Fruit fly (Drosophila melanogaster) whole organism, embryonic: ENCODE results near the gene ara.
A peak's percentile ranks its signal among the peaks of the same experiment; 100 is the strongest.

Experiments used
- Bdp1 ChIP-seq: fragments of 200-800 bp; sonication (Bioruptor generic); optimal IDR thresholded peaks from 3 replicates; lab custom pipeline; 2016; ENCODE audit warnings: missing biosample characterization, missing genetic modification characterization
- CG10209 ChIP-seq: fragments of 200-800 bp; sonication (Bioruptor generic); optimal IDR thresholded peaks from 3 replicates; lab custom pipeline; 2017; ENCODE audit warnings: missing biosample characterization, mild to moderate bottlenecking, missing genetic modification characterization, missing genetic modification reagents
- CG11093 ChIP-seq: fragments of 200-800 bp; sonication (Bioruptor generic); IDR thresholded peaks from 3 replicates; pipeline ENCODE4 v1.3.6; 2022; ENCODE audit warnings: missing biosample characterization, missing genetic modification characterization
- CG11723 ChIP-seq: fragments of 200-800 bp; sonication (Bioruptor generic); optimal IDR thresholded peaks from 2 replicates; lab custom pipeline; 2017; ENCODE audit warnings: missing biosample characterization, mild to moderate bottlenecking, missing genetic modification characterization
- CG12155 ChIP-seq: fragments of 200-800 bp; sonication (Bioruptor generic); optimal IDR thresholded peaks from 3 replicates; lab custom pipeline; 2016; ENCODE audit warnings: missing biosample characterization, missing genetic modification characterization
- CG13624 ChIP-seq: fragments of 200-800 bp; sonication (Bioruptor generic); optimal IDR thresholded peaks from 2 replicates; lab custom pipeline; 2016; ENCODE audit warnings: missing biosample characterization, missing genetic modification characterization
- CG13775 ChIP-seq: fragments of 200-800 bp; sonication (Bioruptor generic); optimal IDR thresholded peaks from 3 replicates; lab custom pipeline; 2017; ENCODE audit warnings: missing biosample characterization, mild to moderate bottlenecking, missing genetic modification characterization
- CG2678 ChIP-seq: fragments of 200-800 bp; sonication (Bioruptor generic); optimal IDR thresholded peaks from 3 replicates; lab custom pipeline; 2019; ENCODE audit warnings: missing biosample characterization, mild to moderate bottlenecking, missing genetic modification characterization, moderate library complexity
- CG2712 ChIP-seq: fragments of 200-800 bp; optimal IDR thresholded peaks from 3 replicates; lab custom pipeline; 2019; ENCODE audit warnings: missing biosample characterization, mild to moderate bottlenecking, missing genetic modification characterization, moderate library complexity
- CG6765 ChIP-seq: fragments of 200-800 bp; sonication (Bioruptor generic); optimal IDR thresholded peaks from 3 replicates; lab custom pipeline; 2017; ENCODE audit warnings: missing biosample characterization, mild to moderate bottlenecking, missing genetic modification characterization
- CG6791 ChIP-seq: fragments of 200-800 bp; sonication (Bioruptor generic); IDR thresholded peaks from 3 replicates; pipeline ENCODE4 v1.3.6; 2022; ENCODE audit warnings: missing biosample characterization, missing genetic modification characterization; ENCODE audit not compliant: partially characterized antibody
- CG7839 ChIP-seq: fragments of 200-800 bp; sonication (Bioruptor generic); optimal IDR thresholded peaks from 3 replicates; lab custom pipeline; 2018; ENCODE audit warnings: missing biosample characterization, mild to moderate bottlenecking, missing genetic modification characterization, moderate library complexity
- CG8089 ChIP-seq: fragments of 200-800 bp; sonication (Bioruptor generic); optimal IDR thresholded peaks from 3 replicates; lab custom pipeline; 2016; ENCODE audit warnings: missing biosample characterization, missing genetic modification characterization
- CG9797 ChIP-seq: fragments of 200-800 bp; sonication (Bioruptor generic); optimal IDR thresholded peaks from 3 replicates; lab custom pipeline; 2018; ENCODE audit warnings: missing biosample characterization, mild to moderate bottlenecking, missing genetic modification characterization
- CG9817 ChIP-seq: fragments of 200-800 bp; sonication (Bioruptor generic); optimal IDR thresholded peaks from 2 replicates; lab custom pipeline; 2018; ENCODE audit warnings: missing biosample characterization, mild to moderate bottlenecking, missing genetic modification characterization, moderate library complexity
- CG9932 ChIP-seq: fragments of 200-800 bp; sonication (Bioruptor generic); IDR thresholded peaks from 2 replicates; pipeline ENCODE4 v1.3.6; 2022; ENCODE audit warnings: missing biosample characterization, missing genetic modification characterization
- CoRest ChIP-seq: fragments of 200-800 bp; sonication (Bioruptor generic); optimal IDR thresholded peaks from 3 replicates; lab custom pipeline; 2018; ENCODE audit warnings: missing biosample characterization, mild to moderate bottlenecking, missing genetic modification characterization, moderate library complexity
- D19B ChIP-seq: fragments of 200-800 bp; sonication (Bioruptor generic); optimal IDR thresholded peaks from 2 replicates; lab custom pipeline; 2017; ENCODE audit warnings: missing biosample characterization, mild to moderate bottlenecking, missing genetic modification characterization
- Deaf1 ChIP-seq: fragments of 200-800 bp; optimal IDR thresholded peaks from 3 replicates; lab custom pipeline; 2019; ENCODE audit warnings: missing biosample characterization, mild to moderate bottlenecking, missing genetic modification characterization, moderate library complexity
- Dip3 ChIP-seq: fragments of 200-800 bp; sonication (Bioruptor generic); optimal IDR thresholded peaks from 3 replicates; lab custom pipeline; 2016; ENCODE audit warnings: missing biosample characterization, missing genetic modification characterization
- Fer3 ChIP-seq: fragments of 200-800 bp; sonication (Bioruptor generic); optimal IDR thresholded peaks from 2 replicates; lab custom pipeline; 2018; ENCODE audit warnings: missing biosample characterization, mild to moderate bottlenecking, missing genetic modification characterization, moderate library complexity
- Gug ChIP-seq: fragments of 200-800 bp; sonication (Bioruptor generic); IDR thresholded peaks from 4 replicates; pipeline ENCODE4 v1.3.6; 2022; ENCODE audit warnings: missing biosample characterization, missing genetic modification characterization
- H2.0 ChIP-seq: fragments of 200-800 bp; sonication (Bioruptor generic); IDR thresholded peaks from 2 replicates; pipeline ENCODE4 v1.3.6; 2022; ENCODE audit warnings: missing biosample characterization, missing genetic modification characterization
- Lhr ChIP-seq: fragments of 200-800 bp; sonication (Bioruptor generic); optimal IDR thresholded peaks from 3 replicates; lab custom pipeline; 2017; ENCODE audit warnings: mild to moderate bottlenecking, missing biosample characterization, missing genetic modification reagents, missing genetic modification characterization
- MBD-R2 ChIP-seq: fragments of 200-800 bp; sonication (Bioruptor generic); IDR thresholded peaks from 2 replicates; pipeline ENCODE4 v1.3.6; 2022; ENCODE audit warnings: missing biosample characterization, missing genetic modification characterization
- Mad ChIP-seq: fragments of 200-800 bp; sonication (Bioruptor generic); optimal IDR thresholded peaks from 2 replicates; lab custom pipeline; 2016; ENCODE audit warnings: missing biosample characterization, missing genetic modification characterization
- Nf-YC ChIP-seq: fragments of 200-800 bp; optimal IDR thresholded peaks from 3 replicates; lab custom pipeline; 2019; ENCODE audit warnings: missing biosample characterization, mild to moderate bottlenecking, missing genetic modification characterization, moderate library complexity
- Opbp ChIP-seq: fragments of 200-800 bp; sonication (Bioruptor generic); IDR thresholded peaks from 3 replicates; pipeline ENCODE4 v1.3.6; 2022; ENCODE audit warnings: missing biosample characterization, missing genetic modification characterization; ENCODE audit not compliant: partially characterized antibody
- Rfx ChIP-seq: fragments of 200-800 bp; sonication (Bioruptor generic); IDR thresholded peaks from 2 replicates; pipeline ENCODE4 v1.3.6; 2022; ENCODE audit warnings: missing biosample characterization, missing genetic modification characterization
- Scr ChIP-seq: fragments of 200-800 bp; sonication (Bioruptor generic); IDR thresholded peaks from 2 replicates; pipeline ENCODE4 v1.3.6; 2022; ENCODE audit warnings: missing biosample characterization, missing genetic modification characterization; ENCODE audit not compliant: partially characterized antibody
- YL-1 ChIP-seq: fragments of 200-800 bp; sonication (Bioruptor generic); optimal IDR thresholded peaks from 3 replicates; lab custom pipeline; 2017; ENCODE audit warnings: missing biosample characterization, mild to moderate bottlenecking, missing genetic modification characterization
- aop ChIP-seq: fragments of 200-800 bp; sonication (Bioruptor generic); IDR thresholded peaks from 2 replicates; pipeline ENCODE4 v1.3.6; 2022; ENCODE audit warnings: missing biosample characterization, missing genetic modification characterization
- cad ChIP-seq: fragments of >200 bp; optimal IDR thresholded peaks from 2 replicates; lab custom pipeline; 2017; ENCODE audit warnings: missing biosample characterization, missing genetic modification characterization
- ci ChIP-seq: fragments of 200-800 bp; sonication (Bioruptor generic); IDR thresholded peaks from 3 replicates; pipeline ENCODE4 v1.3.6; 2022; ENCODE audit warnings: missing biosample characterization, missing genetic modification characterization
- danr ChIP-seq: fragments of 200-800 bp; sonication (Bioruptor generic); IDR thresholded peaks from 2 replicates; pipeline ENCODE4 v1.3.6; 2022; ENCODE audit warnings: missing biosample characterization, missing genetic modification characterization
- dmrt99B ChIP-seq: fragments of 200-800 bp; sonication (Bioruptor generic); optimal IDR thresholded peaks from 2 replicates; lab custom pipeline; 2018; ENCODE audit warnings: missing biosample characterization, mild to moderate bottlenecking, missing genetic modification characterization, moderate library complexity
- ewg ChIP-seq: fragments of 200-800 bp; sonication (Bioruptor generic); optimal IDR thresholded peaks from 3 replicates; lab custom pipeline; 2017; ENCODE audit warnings: mild to moderate bottlenecking, missing biosample characterization, missing genetic modification reagents, missing genetic modification characterization
- fd3F ChIP-seq: fragments of 200-800 bp; sonication (Bioruptor generic); optimal IDR thresholded peaks from 2 replicates; lab custom pipeline; 2018; ENCODE audit warnings: missing biosample characterization, mild to moderate bottlenecking, missing genetic modification characterization, moderate library complexity
- gcm2 ChIP-seq: fragments of 200-800 bp; sonication (Bioruptor generic); optimal IDR thresholded peaks from 2 replicates; lab custom pipeline; 2016; ENCODE audit warnings: missing biosample characterization, missing genetic modification characterization
- grau ChIP-seq: fragments of 200-800 bp; optimal IDR thresholded peaks from 3 replicates; lab custom pipeline; 2019; ENCODE audit warnings: missing biosample characterization, mild to moderate bottlenecking, missing genetic modification characterization, moderate library complexity
- p53 ChIP-seq: fragments of 200-800 bp; sonication (Bioruptor generic); optimal IDR thresholded peaks from 2 replicates; lab custom pipeline; 2016; ENCODE audit warnings: missing biosample characterization, missing genetic modification characterization
- pfk ChIP-seq: fragments of 200-800 bp; sonication (Bioruptor generic); optimal IDR thresholded peaks from 2 replicates; lab custom pipeline; 2018; ENCODE audit warnings: missing biosample characterization, mild to moderate bottlenecking, missing genetic modification characterization, moderate library complexity
- pzg ChIP-seq: fragments of 200-800 bp; sonication (Bioruptor generic); optimal IDR thresholded peaks from 3 replicates; lab custom pipeline; 2018; ENCODE audit warnings: missing biosample characterization, mild to moderate bottlenecking, missing genetic modification characterization, moderate library complexity
- row ChIP-seq: fragments of 200-800 bp; sonication (Bioruptor generic); IDR thresholded peaks from 3 replicates; pipeline ENCODE4 v1.3.6; 2022; ENCODE audit warnings: missing biosample characterization, missing genetic modification characterization
- sens ChIP-seq: fragments of 200-800 bp; sonication (Bioruptor generic); peaks from one replicate; lab custom pipeline; 2016; ENCODE audit warnings: missing biosample characterization, missing genetic modification characterization
- sisA ChIP-seq: fragments of 200-800 bp; sonication (Bioruptor generic); IDR thresholded peaks from 2 replicates; pipeline ENCODE4 v1.3.6; 2022; ENCODE audit warnings: missing biosample characterization, missing genetic modification characterization
- sr ChIP-seq: fragments of 200-800 bp; sonication (Bioruptor generic); IDR thresholded peaks from 3 replicates; pipeline ENCODE4 v1.3.6; 2022; ENCODE audit warnings: missing biosample characterization, missing genetic modification characterization
- tll ChIP-seq, 2 experiments: fragments of 200-800 bp in 1 of 2; fragments of >200 bp in 1 of 2; sonication (Bioruptor generic) in 1 of 2; optimal IDR thresholded peaks; 2 replicates each; lab custom pipeline; 2017 to 2019; ENCODE audit warnings: missing biosample characterization in 2 of 2, missing genetic modification characterization in 2 of 2, mild to moderate bottlenecking in 1 of 2, moderate library complexity in 1 of 2
- wdn ChIP-seq: fragments of 200-800 bp; sonication (Bioruptor generic); IDR thresholded peaks from 2 replicates; pipeline ENCODE4 v1.3.6; 2022; ENCODE audit warnings: missing biosample characterization, missing genetic modification characterization
- wek ChIP-seq: fragments of 200-800 bp; sonication (Bioruptor generic); optimal IDR thresholded peaks from 3 replicates; lab custom pipeline; 2018; ENCODE audit warnings: missing biosample characterization, mild to moderate bottlenecking, missing genetic modification characterization, moderate library complexity

ara gene

DNA sequence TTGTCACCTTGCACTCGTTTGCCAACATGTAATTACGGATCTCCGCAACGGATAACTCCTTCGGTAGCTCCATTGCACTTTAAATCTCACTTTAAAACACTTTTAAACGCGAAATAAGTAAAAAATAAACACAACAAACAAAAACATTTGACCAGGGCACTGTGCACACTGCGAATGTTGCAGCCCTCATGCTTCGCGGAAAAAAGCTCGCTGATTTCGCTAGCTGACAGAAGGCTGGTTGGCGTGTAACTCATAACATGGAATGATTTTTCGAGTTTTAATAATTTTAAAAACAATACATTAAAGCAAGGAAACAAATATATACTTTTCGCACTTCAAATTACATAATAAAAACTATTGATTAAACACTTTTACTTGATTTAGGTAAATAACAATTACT lies 8.1 kb upstream of the ara start, which contains the start of gene sowah (continued):
- TF ChIP-seq dmrt99B (peak; percentile 17), aop (GFP tag; lab: Robert Waterston, UW) (no peak), CG7839 (peak; percentile 55), tll (GFP tag; optimal IDR thresholded peaks at IDR 0.05; lab: Kevin White, UChicago) (peak in 1 of 2 experiments; percentile 29), CG10209 (peak; percentile 2), sens (GFP tag; lab: Kevin White, UChicago) (peak; percentile 83), Nf-YC (tag; lab: Kevin White, UChicago) (peak; percentile 64), CG13624 (GFP tag; lab: Kevin White, UChicago) (peak; percentile 52), ewg (GFP tag; lab: Kevin White, UChicago) (peak; percentile 65), MBD-R2 (GFP tag; lab: Robert Waterston, UW) (peak; percentile 99), Mad (GFP tag; lab: Kevin White, UChicago) (peak; percentile 40), CoRest (tag; lab: Kevin White, UChicago) (peak; percentile 76), CG2678 (tag; lab: Kevin White, UChicago) (no peak), CG11723 (GFP tag; lab: Kevin White, UChicago) (no peak), CG12155 (GFP tag; lab: Kevin White, UChicago) (no peak), gcm2 (GFP tag; lab: Kevin White, UChicago) (no peak), YL-1 (GFP tag; lab: Kevin White, UChicago) (peak; percentile 73), Gug (GFP tag; lab: Robert Waterston, UW) (peak; percentile 74), wek (no peak), grau (tag; lab: Kevin White, UChicago) (peak; percentile 47), Lhr (peak; percentile 59), Rfx (GFP tag; lab: Robert Waterston, UW) (peak; percentile 67; the same call in 1 of the 2 replicates), CG13775 (GFP tag; lab: Kevin White, UChicago) (peak; percentile 30), CG8089 (GFP tag; lab: Kevin White, UChicago) (peak; percentile 61), row (peak; percentile 82), pfk (GFP tag; lab: Kevin White, UChicago) (no peak), pzg (GFP tag; lab: Kevin White, UChicago) (peak; percentile 84), CG6765 (GFP tag; lab: Kevin White, UChicago) (no peak), sr (GFP tag; lab: Robert Waterston, UW) (peak; percentile 42; the same call in 1 of the 3 replicates), CG9817 (peak; percentile 48), sisA (no peak; the same call in 1 of the 2 replicates), Opbp (GFP tag; lab: Robert Waterston, UW) (peak; percentile 65; the same call in 2 of the 3 replicates), danr (GFP tag; lab: Robert Waterston, UW) (0 out of 2 replicates have a peak, but pooled peaks have one; percentile 21), CG11093 (no peak), Scr (GFP tag; lab: Robert Waterston, UW) (peak; percentile 38; the same call in 1 of the 2 replicates), ci (GFP tag; lab: Robert Waterston, UW) (no peak; the same call in 1 of the 3 replicates), p53 (peak; percentile 33), cad (GFP tag; lab: Kevin White, UChicago) (no peak), Fer3 (tag; lab: Kevin White, UChicago) (peak; percentile 38), Deaf1 (tag; lab: Kevin White, UChicago) (peak; percentile 20), H2.0 (GFP tag; lab: Robert Waterston, UW) (no peak), CG2712 (tag; lab: Kevin White, UChicago) (peak; percentile 62), Bdp1 (GFP tag; lab: Kevin White, UChicago) (peak; percentile 44), CG9797 (peak; percentile 18), Dip3 (peak; percentile 65), fd3F (GFP tag; lab: Kevin White, UChicago) (no peak), D19B (GFP tag; lab: Kevin White, UChicago) (peak; percentile 5), wdn (no peak), CG9932 (GFP tag; lab: Robert Waterston, UW) (peak; percentile 65), CG6791 (peak; percentile 80)
